Worm (Caenorhabditis elegans) whole organism, mixed stage, embryonic: ENCODE data around the gene cal-2.

Experiments
- M03D4.4 ChIP-seq: sonication (generic microtip); optimal IDR thresholded peaks from 2 replicates; lab custom pipeline; 2017; ENCODE audit warnings: mild to moderate bottlenecking, missing genetic modification characterization, missing compliant biosample characterization
- bed-3 ChIP-seq: fragments of 200-800 bp; sonication (Bioruptor generic); optimal IDR thresholded peaks from 3 replicates; lab custom pipeline; 2018; ENCODE audit warnings: mild to moderate bottlenecking, missing genetic modification characterization, moderate library complexity, missing compliant biosample characterization
- ceh-39 ChIP-seq: fragments of 150-350 bp; optimal IDR thresholded peaks from 2 replicates; lab custom pipeline; 2014; ENCODE audit warnings: missing biosample characterization, missing genetic modification characterization
- ceh-43 ChIP-seq: fragments of 200-800 bp; sonication (Bioruptor generic); optimal IDR thresholded peaks from 2 replicates; lab custom pipeline; 2018; ENCODE audit warnings: mild to moderate bottlenecking, missing genetic modification characterization, moderate library complexity, missing compliant biosample characterization
- ceh-83 ChIP-seq: fragments of 200-800 bp; sonication (Bioruptor generic); optimal IDR thresholded peaks from 2 replicates; lab custom pipeline; 2018; ENCODE audit warnings: mild to moderate bottlenecking, missing genetic modification characterization, missing compliant biosample characterization
- ces-1 ChIP-seq: fragments of 150-350 bp; optimal IDR thresholded peaks from 2 replicates; lab custom pipeline; 2014; ENCODE audit warnings: missing biosample characterization, missing genetic modification reagents, missing genetic modification characterization
- cnd-1 ChIP-seq: fragments of 200-800 bp; sonication (Bioruptor generic); optimal IDR thresholded peaks from 2 replicates; lab custom pipeline; 2018; ENCODE audit warnings: mild to moderate bottlenecking, missing genetic modification characterization, missing compliant biosample characterization
- drap-1 ChIP-seq: fragments of 200-800 bp; sonication (Bioruptor generic); optimal IDR thresholded peaks from 3 replicates; lab custom pipeline; 2018; ENCODE audit warnings: mild to moderate bottlenecking, missing genetic modification characterization, missing compliant biosample characterization
- elt-1 ChIP-seq: sonication (generic microtip); optimal IDR thresholded peaks from 2 replicates; lab custom pipeline; 2017; ENCODE audit warnings: missing genetic modification characterization, mild to moderate bottlenecking, missing compliant biosample characterization, antibody characterized with exemption, moderate library complexity, borderline replicate concordance; ENCODE audit not compliant: insufficient read depth
- elt-3 ChIP-seq: fragments of 150-350 bp; optimal IDR thresholded peaks from 2 replicates; lab custom pipeline; 2014; ENCODE audit warnings: missing biosample characterization, missing genetic modification characterization
- flh-1 ChIP-seq: fragments of 200-800 bp; sonication (Bioruptor generic); optimal IDR thresholded peaks from 2 replicates; lab custom pipeline; 2018; ENCODE audit warnings: mild to moderate bottlenecking, missing genetic modification characterization, moderate library complexity, missing compliant biosample characterization
- hlh-1 ChIP-seq: fragments of 150-350 bp; optimal IDR thresholded peaks from 2 replicates; lab custom pipeline; 2014; ENCODE audit warnings: missing biosample characterization, missing genetic modification reagents, missing genetic modification characterization
- lin-13 ChIP-seq: fragments of 150-350 bp; optimal IDR thresholded peaks from 2 replicates; lab custom pipeline; 2014; ENCODE audit warnings: missing biosample characterization, missing genetic modification characterization
- lsy-2 ChIP-seq: fragments of 150-350 bp; optimal IDR thresholded peaks from 2 replicates; lab custom pipeline; 2014; ENCODE audit warnings: missing biosample characterization, missing genetic modification characterization
- mep-1 ChIP-seq: fragments of 150-350 bp; optimal IDR thresholded peaks from 2 replicates; lab custom pipeline; 2017; ENCODE audit warnings: missing biosample characterization, missing genetic modification reagents, missing genetic modification characterization, inconsistent platforms
- mls-2 ChIP-seq: sonication (generic microtip); optimal IDR thresholded peaks from 2 replicates; lab custom pipeline; 2016; ENCODE audit warnings: mild to moderate bottlenecking, missing genetic modification characterization, moderate library complexity, missing compliant biosample characterization
- nhr-12 ChIP-seq: fragments of 150-350 bp; optimal IDR thresholded peaks from 2 replicates; lab custom pipeline; 2014; ENCODE audit warnings: missing biosample characterization, missing genetic modification characterization
- nhr-28 ChIP-seq: fragments of 150-350 bp; optimal IDR thresholded peaks from 2 replicates; lab custom pipeline; 2014; ENCODE audit warnings: missing biosample characterization, missing genetic modification characterization
- pha-4 ChIP-seq: fragments of 150-350 bp; optimal IDR thresholded peaks from 2 replicates; lab custom pipeline; 2018; ENCODE audit warnings: missing biosample characterization, missing genetic modification reagents, missing genetic modification characterization
- snpc-4 ChIP-seq: fragments of 150-350 bp; optimal IDR thresholded peaks from 2 replicates; lab custom pipeline; 2014; ENCODE audit warnings: missing biosample characterization, missing genetic modification characterization
- tbx-8 ChIP-seq: fragments of 200-800 bp; sonication (Bioruptor generic); optimal IDR thresholded peaks from 2 replicates; lab custom pipeline; 2018; ENCODE audit warnings: mild to moderate bottlenecking, missing genetic modification characterization, moderate library complexity, missing compliant biosample characterization
- unc-120 ChIP-seq: sonication (generic microtip); optimal IDR thresholded peaks from 2 replicates; lab custom pipeline; 2017; ENCODE audit warnings: missing genetic modification characterization, missing compliant biosample characterization; ENCODE audit not compliant: poor library complexity, severe bottlenecking
- unc-39 ChIP-seq: fragments of 150-350 bp; optimal IDR thresholded peaks from 2 replicates; lab custom pipeline; 2014; ENCODE audit warnings: missing biosample characterization, missing genetic modification characterization
- ztf-11 ChIP-seq: fragments of 150-350 bp; optimal IDR thresholded peaks from 2 replicates; lab custom pipeline; 2014; ENCODE audit warnings: missing biosample characterization, missing genetic modification characterization

Gene cal-2

DNA sequence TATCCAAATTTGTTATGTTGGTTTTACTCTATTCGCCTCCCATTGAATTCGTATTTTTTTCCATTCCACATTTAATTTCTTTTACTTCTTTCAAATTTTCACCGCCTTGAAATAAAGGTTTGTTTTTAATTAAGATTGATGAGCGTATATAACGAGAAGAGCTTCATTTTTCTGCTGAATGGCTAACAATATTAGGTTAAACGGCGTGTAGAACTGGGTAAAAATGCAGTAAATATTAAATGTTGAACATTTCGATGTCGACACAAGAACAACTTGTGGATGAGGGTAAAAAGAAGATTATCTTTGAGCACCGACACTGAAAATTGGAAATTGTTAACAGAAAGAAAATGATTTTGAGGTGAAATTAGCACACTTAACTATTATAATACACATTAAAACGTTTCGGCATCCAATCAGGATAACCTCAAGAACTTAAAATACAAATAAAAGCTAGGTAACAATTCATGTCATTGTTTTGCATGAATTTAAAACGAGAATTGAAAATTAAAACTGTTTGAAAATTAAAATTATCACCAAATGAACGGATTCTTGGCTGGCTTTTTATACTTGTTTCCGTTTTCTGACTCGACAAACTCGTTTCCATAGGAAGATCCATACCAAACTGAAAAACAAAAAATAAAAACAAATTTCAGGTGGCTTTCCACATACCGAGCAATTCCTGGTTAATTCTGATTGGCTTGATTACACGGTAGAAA, 21.4 kb upstream of the cal-2 start:
- no peak for TF ChIP-seq unc-39 (tag; lab: Kevin White, UChicago)
- TF ChIP-seq hlh-1 = no peak
- TF ChIP-seq ceh-43 (GFP tag; lab: Kevin White, UChicago) = no peak
- no peak for TF ChIP-seq unc-120 (tag; lab: Kevin White, UChicago)
- no peak for TF ChIP-seq lin-13 (tag; lab: Kevin White, UChicago)

DNA sequence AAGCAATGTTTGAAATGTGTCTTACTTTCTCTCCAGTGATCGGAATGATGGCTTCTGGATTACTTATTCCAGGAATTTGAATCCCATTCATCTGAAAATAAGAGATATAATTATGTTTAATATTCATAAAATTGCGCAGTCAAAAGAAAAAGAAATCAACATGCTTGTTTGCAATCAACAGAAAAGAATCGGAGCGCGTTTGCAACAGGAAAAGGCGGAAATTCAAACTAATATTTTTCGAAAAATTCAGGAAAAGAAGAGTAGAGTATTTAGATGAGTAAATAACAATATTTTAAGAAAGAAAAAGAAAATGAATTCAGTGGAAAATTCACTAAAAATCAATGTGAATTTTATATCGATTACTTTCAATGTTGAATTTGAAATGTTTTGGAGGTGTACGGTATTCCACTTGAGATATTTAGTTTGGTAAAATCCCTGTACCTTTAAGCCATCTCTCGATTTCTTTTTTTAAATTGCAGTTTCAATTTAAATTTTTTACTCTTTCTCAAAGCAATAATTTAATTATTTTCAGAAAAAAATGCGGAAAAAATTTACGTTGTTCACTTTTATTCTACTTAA, 20.1 kb upstream of the cal-2 start, which contains the start of the genes set-17 and T21B10.4:
TSS of gene set-17 (minus strand) at position 127 of the 579 bp plus-strand sequence.
TSS of gene T21B10.4 (plus strand) at position 533 of the 579 bp plus-strand sequence.
- peak; percentile 17 for TF ChIP-seq pha-4 (tag; lab: Kevin White, UChicago)
- peak; percentile 72 for TF ChIP-seq elt-1 (tag; lab: Kevin White, UChicago)
- peak; percentile 29 for TF ChIP-seq lsy-2 (tag; lab: Kevin White, UChicago)
- TF ChIP-seq mep-1 (tag; lab: Kevin White, UChicago) = no peak

DNA sequence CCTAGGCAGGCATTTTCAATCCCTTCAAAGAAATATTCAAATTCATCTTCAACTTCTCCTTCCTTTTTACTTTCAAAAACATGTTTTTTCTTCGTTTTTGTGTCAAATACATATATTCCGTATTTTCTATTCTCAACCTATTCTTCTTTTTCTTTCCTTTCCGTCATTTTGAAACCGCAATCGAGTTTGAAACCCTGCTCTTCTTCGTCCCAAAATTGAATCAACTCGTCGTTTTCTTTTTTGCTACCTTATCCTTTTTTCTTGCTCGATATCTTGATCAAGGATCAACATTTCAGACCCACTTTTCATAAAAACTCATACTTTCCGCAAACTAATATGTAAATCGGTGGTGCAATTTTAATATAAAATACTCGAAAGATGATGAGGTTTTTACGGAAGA, 15.3 kb upstream of the cal-2 start:
- TF ChIP-seq M03D4.4 (tag; lab: Kevin White, UChicago) (no peak), ces-1 (GFP tag; lab: Kevin White, UChicago) (peak; percentile 72)

DNA sequence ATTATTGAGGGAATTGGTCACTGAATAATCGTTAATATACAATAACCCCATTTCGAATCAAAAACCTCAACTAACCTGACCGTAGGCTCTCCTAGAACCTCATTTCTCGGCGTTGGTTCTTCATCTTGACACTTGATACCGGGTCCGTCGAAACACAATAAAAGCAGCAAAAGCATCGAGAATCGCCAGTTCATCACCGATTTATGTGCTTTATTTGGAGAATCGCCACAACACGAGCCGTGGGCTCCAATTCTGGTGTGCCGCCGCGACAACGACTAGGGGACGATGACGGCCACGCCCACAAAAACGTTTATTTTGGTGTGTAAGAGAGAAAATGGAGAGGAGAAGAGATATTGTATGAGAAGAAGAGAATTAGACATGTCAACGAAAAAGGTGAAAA, 13.1 kb upstream of the cal-2 start, which contains the start of gene cutl-15:
TSS of gene cutl-15 (minus strand) at position 298 of the 400 bp plus-strand sequence.
- no peak for TF ChIP-seq ces-1 (GFP tag; lab: Kevin White, UChicago)
- no peak for TF ChIP-seq nhr-12 (tag; lab: Kevin White, UChicago)
- TF ChIP-seq unc-120 (tag; lab: Kevin White, UChicago) = no peak
- no peak for TF ChIP-seq flh-1
- no peak for TF ChIP-seq snpc-4 (tag; lab: Kevin White, UChicago)
- TF ChIP-seq unc-39 (tag; lab: Kevin White, UChicago) = no peak
- TF ChIP-seq drap-1 (GFP tag; lab: Kevin White, UChicago) = no peak
- TF ChIP-seq lsy-2 (tag; lab: Kevin White, UChicago) = no peak
- no peak for TF ChIP-seq cnd-1 (tag; lab: Kevin White, UChicago)
- TF ChIP-seq tbx-8 (GFP tag; lab: Kevin White, UChicago) = no peak
- no peak for TF ChIP-seq bed-3
- TF ChIP-seq mls-2 (tag; lab: Kevin White, UChicago) = no peak
- no peak for TF ChIP-seq ceh-43 (GFP tag; lab: Kevin White, UChicago)
- TF ChIP-seq elt-3 = no peak
- TF ChIP-seq elt-1 (tag; lab: Kevin White, UChicago) = no peak
- no peak for TF ChIP-seq nhr-28 (tag; lab: Kevin White, UChicago)
- no peak for TF ChIP-seq hlh-1

DNA sequence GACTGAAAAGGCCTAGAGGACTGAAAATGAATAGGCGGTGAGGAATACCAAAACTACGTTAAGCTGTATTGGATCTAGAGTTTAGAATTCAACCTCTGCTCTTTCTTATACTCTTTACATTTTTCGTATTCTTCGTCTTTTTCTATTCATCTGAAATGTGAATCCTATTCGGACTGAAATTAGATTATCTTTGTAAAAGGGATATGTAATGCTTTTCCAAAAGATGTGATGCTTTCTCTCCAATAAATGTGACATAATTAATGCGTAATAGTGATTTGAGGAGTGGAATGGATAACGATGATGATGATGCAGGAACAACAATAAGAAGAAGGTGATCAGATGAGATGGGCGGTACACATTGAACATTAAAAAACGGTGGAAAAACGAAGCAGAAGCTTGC, 11.9 kb upstream of the cal-2 start:
- TF ChIP-seq elt-1 (tag; lab: Kevin White, UChicago) (no peak), ces-1 (GFP tag; lab: Kevin White, UChicago) (peak; percentile 52)
- TF ChIP-seq, all 35 proteins: peak for 1

DNA sequence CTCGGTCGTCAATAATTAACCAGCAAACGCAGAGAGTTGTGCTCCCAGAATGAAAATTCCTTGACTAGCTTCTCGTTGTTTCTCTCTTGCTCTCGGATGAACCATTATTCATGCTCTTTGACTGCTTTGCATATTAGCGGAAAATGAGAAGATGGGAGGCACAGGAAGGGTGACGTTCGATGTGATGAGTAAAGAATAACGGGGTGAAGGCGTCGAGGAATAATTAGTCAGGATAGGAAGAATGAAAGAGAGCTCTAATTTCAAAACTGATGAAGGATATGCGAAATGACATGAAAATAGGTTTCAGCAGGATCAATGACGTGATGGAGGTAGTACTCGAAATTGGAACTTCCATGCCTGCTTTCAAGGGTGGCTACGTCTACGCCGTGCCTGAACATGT, 9.2 kb upstream of the cal-2 start:
- no peak for TF ChIP-seq ceh-43 (GFP tag; lab: Kevin White, UChicago)
- TF ChIP-seq nhr-28 (tag; lab: Kevin White, UChicago) = no peak
- no peak for TF ChIP-seq drap-1 (GFP tag; lab: Kevin White, UChicago)
- no peak for TF ChIP-seq lsy-2 (tag; lab: Kevin White, UChicago)
- TF ChIP-seq ceh-83 = no peak
- no peak for TF ChIP-seq elt-1 (tag; lab: Kevin White, UChicago)
- TF ChIP-seq elt-3 = no peak
- no peak for TF ChIP-seq unc-120 (tag; lab: Kevin White, UChicago)
- no peak for TF ChIP-seq cnd-1 (tag; lab: Kevin White, UChicago)
- no peak for TF ChIP-seq hlh-1
- no peak for TF ChIP-seq ceh-39 (tag; lab: Kevin White, UChicago)
- TF ChIP-seq tbx-8 (GFP tag; lab: Kevin White, UChicago) = no peak
- no peak for TF ChIP-seq pha-4 (tag; lab: Kevin White, UChicago)
- no peak for TF ChIP-seq ztf-11
- TF ChIP-seq, all 35 proteins: peak for 0
